Fruit fly (Drosophila melanogaster) whole organism, embryonic: Measurements from ENCODE around the gene stac.

Source experiments
- CG10979 ChIP-seq: fragments of 200-800 bp; sonication (Bioruptor generic); optimal IDR thresholded peaks from 2 replicates; lab custom pipeline; 2018; ENCODE audit warnings: missing biosample characterization, mild to moderate bottlenecking, missing genetic modification characterization, moderate library complexity
- CG12155 ChIP-seq: fragments of 200-800 bp; sonication (Bioruptor generic); optimal IDR thresholded peaks from 3 replicates; lab custom pipeline; 2016; ENCODE audit warnings: missing biosample characterization, missing genetic modification characterization
- CG13775 ChIP-seq: fragments of 200-800 bp; sonication (Bioruptor generic); optimal IDR thresholded peaks from 3 replicates; lab custom pipeline; 2017; ENCODE audit warnings: missing biosample characterization, mild to moderate bottlenecking, missing genetic modification characterization
- CG14965 ChIP-seq: fragments of 200-800 bp; sonication (Bioruptor generic); optimal IDR thresholded peaks from 2 replicates; lab custom pipeline; 2016; ENCODE audit warnings: missing biosample characterization, missing genetic modification characterization, borderline replicate concordance
- CG15514 ChIP-seq: fragments of 200-800 bp; sonication (Bioruptor generic); optimal IDR thresholded peaks from 3 replicates; lab custom pipeline; 2017; ENCODE audit warnings: missing biosample characterization, missing genetic modification characterization, mild to moderate bottlenecking, moderate library complexity, missing genetic modification reagents
- CG17186 ChIP-seq: fragments of 200-800 bp; sonication (Bioruptor generic); optimal IDR thresholded peaks from 3 replicates; lab custom pipeline; 2017; ENCODE audit warnings: missing biosample characterization, missing genetic modification reagents, missing genetic modification characterization
- CG2202 ChIP-seq: fragments of 200-800 bp; sonication (Bioruptor generic); optimal IDR thresholded peaks from 2 replicates; lab custom pipeline; 2018; ENCODE audit warnings: missing biosample characterization, mild to moderate bottlenecking, missing genetic modification characterization
- CG33557 ChIP-seq: fragments of 200-800 bp; sonication (Bioruptor generic); optimal IDR thresholded peaks from 2 replicates; lab custom pipeline; 2019; ENCODE audit warnings: missing biosample characterization, mild to moderate bottlenecking, missing genetic modification characterization, moderate library complexity
- CG7786 ChIP-seq: fragments of 200-800 bp; sonication (Bioruptor generic); optimal IDR thresholded peaks from 2 replicates; lab custom pipeline; 2016; ENCODE audit warnings: missing biosample characterization, missing genetic modification characterization
- CG7839 ChIP-seq: fragments of 200-800 bp; sonication (Bioruptor generic); optimal IDR thresholded peaks from 3 replicates; lab custom pipeline; 2018; ENCODE audit warnings: missing biosample characterization, mild to moderate bottlenecking, missing genetic modification characterization, moderate library complexity
- CG9727 ChIP-seq: fragments of 200-800 bp; sonication (Bioruptor generic); optimal IDR thresholded peaks from 3 replicates; lab custom pipeline; 2017; ENCODE audit warnings: missing biosample characterization, mild to moderate bottlenecking, missing genetic modification characterization
- CG9797 ChIP-seq: fragments of 200-800 bp; sonication (Bioruptor generic); optimal IDR thresholded peaks from 3 replicates; lab custom pipeline; 2018; ENCODE audit warnings: missing biosample characterization, mild to moderate bottlenecking, missing genetic modification characterization
- CG9876 ChIP-seq: fragments of 200-800 bp; sonication (Bioruptor generic); optimal IDR thresholded peaks from 2 replicates; lab custom pipeline; 2016; ENCODE audit warnings: missing biosample characterization, missing genetic modification characterization
- CHES-1-like ChIP-seq: fragments of 200-800 bp; sonication (Bioruptor generic); optimal IDR thresholded peaks from 2 replicates; lab custom pipeline; 2016; ENCODE audit warnings: missing biosample characterization, missing genetic modification characterization
- CTCF ChIP-seq: fragments of 200-800 bp; sonication (Bioruptor generic); optimal IDR thresholded peaks from 2 replicates; lab custom pipeline; 2017; ENCODE audit warnings: missing biosample characterization, mild to moderate bottlenecking, missing genetic modification characterization, moderate library complexity
- Elba2 ChIP-seq: fragments of 200-800 bp; sonication (Bioruptor generic); optimal IDR thresholded peaks from 3 replicates; lab custom pipeline; 2016; ENCODE audit warnings: missing biosample characterization, missing genetic modification characterization
- Ets65A ChIP-seq: fragments of 200-800 bp; sonication (Bioruptor generic); peaks from one replicate; lab custom pipeline; 2016; ENCODE audit warnings: missing biosample characterization, missing genetic modification characterization
- GATAe ChIP-seq: fragments of 200-800 bp; sonication (Bioruptor generic); conservative IDR thresholded peaks from 2 replicates; pipeline ENCODE4 v1.3.6; 2022; ENCODE audit warnings: missing biosample characterization, missing genetic modification characterization
- Hand ChIP-seq: fragments of 200-800 bp; sonication (Bioruptor generic); optimal IDR thresholded peaks from 2 replicates; lab custom pipeline; 2017; ENCODE audit warnings: mild to moderate bottlenecking, missing biosample characterization, missing genetic modification reagents, missing genetic modification characterization
- Hey ChIP-seq: fragments of 200-800 bp; sonication (Bioruptor generic); optimal IDR thresholded peaks from 3 replicates; lab custom pipeline; 2018; ENCODE audit warnings: missing biosample characterization, mild to moderate bottlenecking, missing genetic modification characterization
- Lpt ChIP-seq: fragments of >200 bp; optimal IDR thresholded peaks from 2 replicates; lab custom pipeline; 2018; ENCODE audit warnings: missing biosample characterization, missing genetic modification characterization
- MTF-1 ChIP-seq: fragments of 200-800 bp; sonication (Bioruptor generic); optimal IDR thresholded peaks from 2 replicates; lab custom pipeline; 2018; ENCODE audit warnings: missing biosample characterization, mild to moderate bottlenecking, missing genetic modification characterization, borderline replicate concordance
- Oli ChIP-seq: fragments of 200-800 bp; sonication (Bioruptor generic); optimal IDR thresholded peaks from 2 replicates; lab custom pipeline; 2018; ENCODE audit warnings: missing biosample characterization, mild to moderate bottlenecking, missing genetic modification characterization, moderate library complexity
- Opbp ChIP-seq: fragments of 200-800 bp; sonication (Bioruptor generic); IDR thresholded peaks from 3 replicates; pipeline ENCODE4 v1.3.6; 2022; ENCODE audit warnings: missing biosample characterization, missing genetic modification characterization; ENCODE audit not compliant: partially characterized antibody
- Side ChIP-seq: fragments of 200-800 bp; sonication (Bioruptor generic); optimal IDR thresholded peaks from 2 replicates; lab custom pipeline; 2016; ENCODE audit warnings: missing biosample characterization, missing genetic modification characterization
- Sry-δ ChIP-seq: fragments of 200-800 bp; sonication (Bioruptor generic); optimal IDR thresholded peaks from 2 replicates; lab custom pipeline; 2016; ENCODE audit warnings: missing biosample characterization, missing genetic modification characterization
- Taf1 ChIP-seq: fragments of 200-800 bp; sonication (Bioruptor generic); IDR thresholded peaks from 2 replicates; pipeline ENCODE4 v1.3.6; 2022; ENCODE audit warnings: missing biosample characterization, missing genetic modification characterization
- Vsx1 ChIP-seq: fragments of 200-800 bp; sonication (Bioruptor generic); optimal IDR thresholded peaks from 2 replicates; lab custom pipeline; 2017; ENCODE audit warnings: missing biosample characterization, mild to moderate bottlenecking, missing genetic modification characterization, missing genetic modification reagents
- al ChIP-seq: fragments of 200-800 bp; sonication (Bioruptor generic); IDR thresholded peaks from 2 replicates; pipeline ENCODE4 v1.3.6; 2022; ENCODE audit warnings: missing biosample characterization, missing genetic modification characterization
- corto ChIP-seq: fragments of 200-800 bp; sonication (Bioruptor generic); optimal IDR thresholded peaks from 2 replicates; lab custom pipeline; 2016; ENCODE audit warnings: missing biosample characterization, mild to moderate bottlenecking, missing genetic modification characterization, moderate library complexity
- emc ChIP-seq: fragments of 200-800 bp; sonication (Bioruptor generic); optimal IDR thresholded peaks from 2 replicates; lab custom pipeline; 2016; ENCODE audit warnings: missing biosample characterization, missing genetic modification characterization
- en ChIP-seq: fragments of 200-800 bp; sonication (Bioruptor generic); optimal IDR thresholded peaks from 2 replicates; lab custom pipeline; 2016; ENCODE audit warnings: missing biosample characterization, missing genetic modification characterization
- eve ChIP-seq, 2 experiments: fragments of >200 bp; optimal IDR thresholded peaks; 2 replicates each; lab custom pipeline; 2017; ENCODE audit warnings: missing biosample characterization in 2 of 2, missing genetic modification characterization in 2 of 2
- ewg ChIP-seq: fragments of 200-800 bp; sonication (Bioruptor generic); optimal IDR thresholded peaks from 3 replicates; lab custom pipeline; 2017; ENCODE audit warnings: mild to moderate bottlenecking, missing biosample characterization, missing genetic modification reagents, missing genetic modification characterization
- ftz-f1 ChIP-seq: fragments of 200-800 bp; sonication (Bioruptor generic); optimal IDR thresholded peaks from 2 replicates; lab custom pipeline; 2016; ENCODE audit warnings: missing biosample characterization, missing genetic modification characterization
- grau ChIP-seq: fragments of 200-800 bp; optimal IDR thresholded peaks from 3 replicates; lab custom pipeline; 2019; ENCODE audit warnings: missing biosample characterization, mild to moderate bottlenecking, missing genetic modification characterization, moderate library complexity
- grn ChIP-seq: fragments of 200-800 bp; sonication (Bioruptor generic); optimal IDR thresholded peaks from 3 replicates; lab custom pipeline; 2017; ENCODE audit warnings: missing biosample characterization, missing genetic modification characterization
- jumu ChIP-seq: fragments of 200-800 bp; sonication (Bioruptor generic); optimal IDR thresholded peaks from 3 replicates; lab custom pipeline; 2016; ENCODE audit warnings: missing biosample characterization, missing genetic modification characterization
- p53 ChIP-seq: fragments of 200-800 bp; sonication (Bioruptor generic); optimal IDR thresholded peaks from 2 replicates; lab custom pipeline; 2016; ENCODE audit warnings: missing biosample characterization, missing genetic modification characterization
- phol ChIP-seq: fragments of 200-800 bp; sonication (Bioruptor generic); optimal IDR thresholded peaks from 3 replicates; lab custom pipeline; 2018; ENCODE audit warnings: missing biosample characterization, mild to moderate bottlenecking, missing genetic modification characterization, moderate library complexity
- rib ChIP-seq: fragments of 200-800 bp; sonication (Bioruptor generic); IDR thresholded peaks from 2 replicates; pipeline ENCODE4 v1.3.6; 2022; ENCODE audit warnings: missing biosample characterization, missing genetic modification characterization
- stwl ChIP-seq: fragments of 200-800 bp; sonication (Bioruptor generic); optimal IDR thresholded peaks from 3 replicates; lab custom pipeline; 2018; ENCODE audit warnings: missing biosample characterization, mild to moderate bottlenecking, missing genetic modification characterization, moderate library complexity
- vnd ChIP-seq: fragments of 200-800 bp; sonication (Bioruptor generic); IDR thresholded peaks from 3 replicates; pipeline ENCODE4 v1.3.6; 2022; ENCODE audit warnings: missing biosample characterization, missing genetic modification characterization; ENCODE audit not compliant: partially characterized antibody

Gene stac

DNA sequence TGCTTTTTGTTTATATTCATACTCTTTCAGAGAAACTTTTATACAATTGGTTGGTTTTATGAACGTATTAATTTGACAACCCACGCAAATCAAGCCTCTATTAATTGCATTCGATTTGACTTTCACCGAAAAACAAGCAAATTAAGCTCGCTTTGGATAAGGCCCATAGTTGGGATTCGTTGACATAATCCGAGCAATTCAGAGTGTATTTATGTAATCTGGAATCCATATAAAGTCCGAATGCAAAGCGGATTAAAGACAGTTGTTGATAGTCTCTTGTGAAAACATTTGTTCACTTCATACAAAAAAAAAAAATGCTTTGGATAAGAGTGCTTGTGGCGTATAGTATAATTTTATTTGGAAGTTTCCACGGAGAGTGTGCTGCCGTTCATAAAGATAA is 46.2 kb downstream of the stac start, which contains the start of gene CG45095:
CG45095 (plus strand) TSS at position 301 of the 400 bp plus-strand sequence.
- TF ChIP-seq ewg (GFP tag; lab: Kevin White, UChicago) (no peak), CG7839 (tag; lab: Kevin White, UChicago) (no peak), Hey (no peak), CG7786 (GFP tag; lab: Kevin White, UChicago) (no peak), rib (GFP tag; lab: Robert Waterston, UW) (no peak), CG9727 (GFP tag; lab: Kevin White, UChicago) (no peak), Side (GFP tag; lab: Kevin White, UChicago) (no peak), CG2202 (no peak), vnd (GFP tag; lab: Robert Waterston, UW) (no peak), Elba2 (GFP tag; lab: Kevin White, UChicago) (no peak), ftz-f1 (GFP tag; lab: Kevin White, UChicago) (no peak), emc (GFP tag; lab: Kevin White, UChicago) (no peak), Lpt (GFP tag; lab: Kevin White, UChicago) (no peak), Vsx1 (GFP tag; lab: Kevin White, UChicago) (no peak), CG9797 (GFP tag; lab: Kevin White, UChicago) (no peak), Taf1 (GFP tag; lab: Robert Waterston, UW) (no peak), grn (GFP tag; lab: Kevin White, UChicago) (no peak), CG14965 (no peak), CHES-1-like (GFP tag; lab: Kevin White, UChicago) (no peak), CG12155 (GFP tag; lab: Kevin White, UChicago) (no peak)

dm6 chr3R:25108932-25109331 is 52.8 kb downstream of the stac start, which contains the start of gene CG34027:
TSS of gene CG34027 (minus strand) at chr3R:25109032.
- TF ChIP-seq MTF-1 (GFP tag; lab: Kevin White, UChicago) (no peak), CG13775 (GFP tag; lab: Kevin White, UChicago) (no peak), CG33557 (GFP tag; lab: Kevin White, UChicago) (no peak), CG15514 (GFP tag; lab: Kevin White, UChicago) (no peak), GATAe (GFP tag; lab: Robert Waterston, UW) (no peak), CG9876 (no peak), al (GFP tag; lab: Robert Waterston, UW) (no peak), p53 (GFP tag; lab: Kevin White, UChicago) (no peak), Opbp (no peak), grau (tag; lab: Kevin White, UChicago) (no peak), corto (GFP tag; lab: Kevin White, UChicago) (no peak), Hand (GFP tag; lab: Kevin White, UChicago) (no peak), Oli (tag; lab: Kevin White, UChicago) (no peak), phol (tag; lab: Kevin White, UChicago) (no peak), Sry-δ (GFP tag; lab: Kevin White, UChicago) (no peak), stwl (tag; lab: Kevin White, UChicago) (no peak), CG17186 (GFP tag; lab: Kevin White, UChicago) (no peak)

- TF ChIP-seq CG14965 = peak; percentile 88
- peak in 1 of 2 experiments; percentile 51 for TF ChIP-seq eve (GFP tag; optimal IDR thresholded peaks at IDR 0.05; lab: Kevin White, UChicago)
- peak; percentile 0 for TF ChIP-seq Ets65A (GFP tag; lab: Kevin White, UChicago)
- no peak for TF ChIP-seq en (GFP tag; lab: Kevin White, UChicago)
- peak; percentile 96 for TF ChIP-seq CG10979 (tag; lab: Kevin White, UChicago)
- TF ChIP-seq CTCF = peak; percentile 88
- no peak for TF ChIP-seq jumu (GFP tag; lab: Kevin White, UChicago)
Measured at dm6 chr3R:25112466-25112939, 56.4 kb downstream of the stac start, which contains the start of gene Nepl16. TSS of gene Nepl16 (minus strand) at chr3R:25112516.
